Fruit fly (Drosophila melanogaster): ENCODE results near the gene Wdr37.

Wdr37 gene

DNA sequence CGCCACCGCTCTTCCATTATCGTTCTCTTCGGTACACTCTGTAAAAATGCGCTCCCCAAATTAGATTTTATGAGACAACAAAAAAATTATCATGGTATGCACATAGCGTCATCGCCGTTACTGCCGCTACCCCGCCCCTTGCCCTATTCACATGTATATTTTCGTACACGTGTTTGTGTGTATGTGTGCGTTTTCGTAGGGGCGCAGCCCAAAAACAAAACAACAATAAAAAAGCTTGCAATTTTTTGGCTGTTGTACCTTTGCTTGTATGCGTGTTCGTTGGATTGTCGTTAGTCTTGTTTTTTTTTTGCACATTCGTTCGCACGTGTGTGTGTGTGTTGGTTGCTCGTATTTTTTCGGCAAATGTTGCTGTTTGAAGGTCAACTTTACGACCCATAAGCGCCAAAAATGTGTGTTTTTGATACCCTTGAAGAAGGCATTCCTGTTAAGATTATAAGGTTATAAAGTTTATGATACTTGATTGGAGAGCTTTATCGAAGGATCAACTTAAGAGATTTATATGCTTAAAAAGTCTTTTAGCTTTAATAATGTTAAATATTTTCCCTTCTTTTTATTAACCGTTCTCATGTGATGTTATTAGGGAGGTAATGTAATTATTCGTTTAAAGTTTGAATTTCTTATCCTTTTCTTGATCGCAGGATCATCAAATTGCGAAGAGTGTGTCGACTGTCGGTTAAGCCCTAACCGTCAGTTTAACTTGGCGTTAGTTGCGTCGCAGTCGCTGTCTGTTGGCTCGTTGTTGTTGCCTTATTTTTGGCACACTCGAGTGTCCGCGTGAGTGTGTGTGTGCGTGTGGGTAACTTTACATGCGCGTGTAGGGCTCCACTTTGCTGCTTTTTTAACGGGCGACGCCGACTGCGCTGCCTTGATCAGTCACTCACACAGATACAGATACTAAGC lies 45.8 kb upstream of the Wdr37 start (continued):
- TF ChIP-seq topi (GFP tag; optimal IDR thresholded peaks at IDR 0.05) (peak; percentile 93), spab (GFP tag; optimal IDR thresholded peaks at IDR 0.05) (no peak), net (GFP tag; optimal IDR thresholded peaks at IDR 0.05) (peak; percentile 37), Hr39 (GFP tag; optimal IDR thresholded peaks at IDR 0.05) (peak; percentile 96), eg (GFP tag; IDR thresholded peaks at IDR 0.05) (peak; percentile 30; the same call in 2 of the 3 replicates), fd85E (GFP tag; optimal IDR thresholded peaks at IDR 0.05) (no peak), CG10669 (GFP tag; optimal IDR thresholded peaks at IDR 0.05) (no peak), CG6163 (GFP tag; IDR thresholded peaks at IDR 0.05) (peak; percentile 27; the same call in 1 of the 3 replicates), CG11902 (GFP tag; optimal IDR thresholded peaks at IDR 0.05) (peak; percentile 56), CG11294 (GFP tag; IDR thresholded peaks at IDR 0.05) (peak; percentile 20; the same call in 1 of the 2 replicates), CG15336 (GFP tag; IDR thresholded peaks at IDR 0.05) (peak; percentile 75; the same call in 1 of the 2 replicates), achi (GFP tag; optimal IDR thresholded peaks at IDR 0.05) (peak; percentile 46), Eip75B (GFP tag; optimal IDR thresholded peaks at IDR 0.05) (peak; percentile 46), fkh (GFP tag; optimal IDR thresholded peaks at IDR 0.05) (no peak), Eip93F (GFP tag; optimal IDR thresholded peaks at IDR 0.05) (peak; percentile 8), Sox14 (GFP tag; optimal IDR thresholded peaks at IDR 0.05) (peak; percentile 85), CG31627 (GFP tag; optimal IDR thresholded peaks at IDR 0.05) (peak; percentile 96), svp (GFP tag) (peak; percentile 96), CG11762 (GFP tag; optimal IDR thresholded peaks at IDR 0.05; ENCODE audit: insufficient read depth) (no peak), Met (GFP tag; optimal IDR thresholded peaks at IDR 0.05) (peak; percentile 92), Sox102F (GFP tag; optimal IDR thresholded peaks at IDR 0.05) (peak; percentile 89), Hr4 (GFP tag; optimal IDR thresholded peaks at IDR 0.05) (peak; percentile 81), dac (GFP tag; optimal IDR thresholded peaks at IDR 0.05) (peak; percentile 30), CG10631 (GFP tag; optimal IDR thresholded peaks at IDR 0.05) (peak; percentile 55), fd59A (GFP tag; optimal IDR thresholded peaks at IDR 0.05) (no peak), dsx (GFP tag; optimal IDR thresholded peaks at IDR 0.05; ENCODE audit: poor library complexity, severe bottlenecking) (no peak), OdsH (GFP tag; optimal IDR thresholded peaks at IDR 0.05) (peak; percentile 71), Hr38 (GFP tag; optimal IDR thresholded peaks at IDR 0.05) (no peak), Ets21C (GFP tag; optimal IDR thresholded peaks at IDR 0.05) (peak; percentile 93), CG8632 (GFP tag; optimal IDR thresholded peaks at IDR 0.05) (peak; percentile 41), CG3919 (GFP tag; optimal IDR thresholded peaks at IDR 0.05) (peak; percentile 60), Smox (GFP tag; optimal IDR thresholded peaks at IDR 0.05) (peak; percentile 91), CG6854 (GFP tag; optimal IDR thresholded peaks at IDR 0.05) (peak; percentile 43), ss (GFP tag; optimal IDR thresholded peaks at IDR 0.05) (no peak), CG8319 (GFP tag; optimal IDR thresholded peaks at IDR 0.05) (no peak), CG1621 (tag; optimal IDR thresholded peaks at IDR 0.05) (no peak), vri (GFP tag; optimal IDR thresholded peaks at IDR 0.05) (peak; percentile 72), CG32006 (GFP tag; optimal IDR thresholded peaks at IDR 0.05) (peak; percentile 75)

DNA sequence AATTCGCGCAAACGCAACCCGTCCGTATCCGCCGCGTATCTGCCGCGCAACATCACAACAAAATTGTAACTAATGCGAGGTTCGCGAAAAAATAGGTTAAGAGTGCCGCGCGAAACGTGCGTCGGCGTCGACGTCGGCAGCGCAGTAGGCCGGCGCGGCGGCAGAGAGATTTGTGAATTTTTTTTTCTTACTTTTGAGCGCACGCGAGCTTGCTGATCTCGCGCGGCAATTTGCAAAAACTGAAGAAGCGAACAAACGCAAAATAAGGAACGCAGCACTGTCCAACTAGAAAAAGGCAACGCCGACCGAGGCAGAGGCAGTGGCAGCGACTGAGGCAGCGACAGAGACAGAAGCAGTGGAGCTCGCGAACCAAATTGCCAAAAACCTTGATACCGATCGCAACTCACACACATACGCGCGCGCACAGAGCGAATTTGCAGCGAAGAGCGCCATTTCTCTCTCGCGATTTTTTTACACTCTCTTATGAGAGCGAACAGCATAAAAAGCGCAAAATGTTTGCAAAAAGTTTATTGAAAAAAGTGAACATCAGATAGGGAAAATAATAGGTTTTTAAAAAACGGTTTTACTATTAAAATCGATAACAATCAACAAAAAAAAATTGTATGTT lies 44.7 kb upstream of the Wdr37 start:
- TF ChIP-seq vri (GFP tag; optimal IDR thresholded peaks at IDR 0.05) (peak; percentile 36), eg (GFP tag; IDR thresholded peaks at IDR 0.05) (peak; percentile 40; the same call in 1 of the 3 replicates), acj6 (GFP tag; optimal IDR thresholded peaks at IDR 0.05) (no peak), Eip78C (GFP tag) (peak; percentile 62), Eip75B (GFP tag; optimal IDR thresholded peaks at IDR 0.05) (no peak), CG8319 (GFP tag; optimal IDR thresholded peaks at IDR 0.05) (no peak)

Data from whole organism, prepupa.